Worm (Caenorhabditis elegans) whole organism, L1 larva: ENCODE data around the gene gbh-2.

Source experiments
- C16A3.4 ChIP-seq: fragments of 150-350 bp; optimal IDR thresholded peaks from 2 replicates; lab custom pipeline; 2014; ENCODE audit warnings: missing biosample characterization, missing genetic modification characterization
- F16B12.6 ChIP-seq: fragments of 150-350 bp; optimal IDR thresholded peaks from 2 replicates; lab custom pipeline; 2014; ENCODE audit warnings: missing biosample characterization, missing genetic modification characterization
- Y116A8C.19 ChIP-seq: sonication (generic microtip); optimal IDR thresholded peaks from 2 replicates; lab custom pipeline; 2016; ENCODE audit warnings: missing compliant biosample characterization, missing genetic modification characterization, borderline replicate concordance
- blmp-1 ChIP-seq: fragments of 150-350 bp; optimal IDR thresholded peaks from 2 replicates; lab custom pipeline; 2014; ENCODE audit warnings: missing biosample characterization, missing genetic modification characterization
- ceh-63 ChIP-seq: fragments of 200-800 bp; sonication (Bioruptor generic); optimal IDR thresholded peaks from 2 replicates; lab custom pipeline; 2018; ENCODE audit warnings: mild to moderate bottlenecking, missing genetic modification characterization, missing compliant biosample characterization
- ceh-8 ChIP-seq: fragments of 200-800 bp; sonication (Bioruptor generic); optimal IDR thresholded peaks from 2 replicates; lab custom pipeline; 2018; ENCODE audit warnings: mild to moderate bottlenecking, missing genetic modification characterization, moderate library complexity, missing compliant biosample characterization
- ceh-82 ChIP-seq, 3 experiments: fragments of 150-350 bp in 1 of 3; sonication (generic microtip) in 2 of 3; optimal IDR thresholded peaks; 2 replicates each; lab custom pipeline; 2014 to 2017; ENCODE audit warnings: missing biosample characterization in 3 of 3, missing genetic modification characterization in 3 of 3
- ceh-88 ChIP-seq: fragments of 200-800 bp; sonication (Bioruptor generic); IDR thresholded peaks from 2 replicates; pipeline ENCODE4 v1.3.6; 2022; ENCODE audit warnings: missing genetic modification characterization, missing compliant biosample characterization
- ceh-90 ChIP-seq: sonication (generic microtip); optimal IDR thresholded peaks from 2 replicates; lab custom pipeline; 2016; ENCODE audit warnings: missing genetic modification characterization, missing compliant biosample characterization
- ces-1 ChIP-seq: fragments of 150-350 bp; optimal IDR thresholded peaks from 2 replicates; lab custom pipeline; 2014; ENCODE audit warnings: missing biosample characterization, missing genetic modification reagents, missing genetic modification characterization
- dsc-1 ChIP-seq: sonication (generic microtip); optimal IDR thresholded peaks from 2 replicates; lab custom pipeline; 2016; ENCODE audit warnings: mild to moderate bottlenecking, missing genetic modification characterization, missing compliant biosample characterization
- efl-1 ChIP-seq, 4 experiments: fragments of 150-350 bp; optimal IDR thresholded peaks in 3 of 4; peaks in 1 of 4; 1 replicate in 1 of 4; 2 replicates in 3 of 4; lab custom pipeline; 2014; ENCODE audit warnings: missing biosample characterization in 2 of 4, missing genetic modification characterization in 2 of 4, missing genetic modification reagents in 2 of 4
- elt-2 ChIP-seq: sonication (generic microtip); optimal IDR thresholded peaks from 2 replicates; lab custom pipeline; 2016; ENCODE audit warnings: missing genetic modification characterization, mild to moderate bottlenecking, inconsistent platforms, missing compliant biosample characterization, missing genetic modification reagents
- elt-3 ChIP-seq, 6 experiments: fragments of 150-350 bp in 1 of 6; sonication (generic microtip); optimal IDR thresholded peaks; 2 replicates each; lab custom pipeline; 2017 to 2018; ENCODE audit warnings: missing biosample characterization in 6 of 6, missing genetic modification characterization in 6 of 6, inconsistent platforms in 1 of 6
- ets-5 ChIP-seq: fragments of 200-800 bp; sonication (Bioruptor generic); IDR thresholded peaks from 2 replicates; pipeline ENCODE4 v1.3.6; 2022; ENCODE audit warnings: missing genetic modification characterization, missing compliant biosample characterization
- fkh-10 ChIP-seq: sonication (generic microtip); optimal IDR thresholded peaks from 2 replicates; lab custom pipeline; 2017; ENCODE audit warnings: missing biosample characterization, missing genetic modification reagents, missing genetic modification characterization
- fkh-4 ChIP-seq: sonication (generic microtip); optimal IDR thresholded peaks from 2 replicates; lab custom pipeline; 2016; ENCODE audit warnings: missing compliant biosample characterization, missing genetic modification characterization, borderline replicate concordance
- fos-1 ChIP-seq: fragments of 150-350 bp; optimal IDR thresholded peaks from 2 replicates; lab custom pipeline; 2014; ENCODE audit warnings: missing biosample characterization, missing genetic modification characterization
- grh-1 ChIP-seq: fragments of 200-800 bp; sonication (Bioruptor generic); IDR thresholded peaks from 2 replicates; pipeline ENCODE4 v1.3.6; 2022; ENCODE audit warnings: missing genetic modification reagents, missing genetic modification characterization, missing compliant biosample characterization
- hlh-17 ChIP-seq: fragments of 200-800 bp; sonication (Bioruptor generic); optimal IDR thresholded peaks from 2 replicates; lab custom pipeline; 2018; ENCODE audit warnings: missing genetic modification characterization, mild to moderate bottlenecking, missing compliant biosample characterization, moderate library complexity, borderline replicate concordance
- hlh-4 ChIP-seq: sonication (generic microtip); optimal IDR thresholded peaks from 2 replicates; lab custom pipeline; 2016; ENCODE audit warnings: mild to moderate bottlenecking, missing genetic modification characterization, missing compliant biosample characterization
- lin-13 ChIP-seq: fragments of 150-350 bp; optimal IDR thresholded peaks from 2 replicates; lab custom pipeline; 2014; ENCODE audit warnings: missing biosample characterization, missing genetic modification reagents, missing genetic modification characterization
- lin-15B ChIP-seq: fragments of 150-350 bp; sonication (generic microtip); optimal IDR thresholded peaks from 3 replicates; lab custom pipeline; 2014; ENCODE audit warnings: missing biosample characterization, missing genetic modification characterization
- lin-39 ChIP-seq: fragments of 150-350 bp; optimal IDR thresholded peaks from 2 replicates; lab custom pipeline; 2014; ENCODE audit warnings: missing biosample characterization, missing genetic modification reagents, missing genetic modification characterization
- lsy-2 ChIP-seq, 2 experiments: fragments of 150-350 bp; optimal IDR thresholded peaks; 2 replicates each; lab custom pipeline; 2014; ENCODE audit warnings: missing biosample characterization in 2 of 2, missing genetic modification characterization in 2 of 2
- mdl-1 ChIP-seq, 2 experiments: fragments of 150-350 bp; optimal IDR thresholded peaks; 2 replicates each; lab custom pipeline; 2014 to 2017; ENCODE audit warnings: missing biosample characterization in 2 of 2, missing genetic modification characterization in 2 of 2, inconsistent platforms in 1 of 2
- mep-1 ChIP-seq: fragments of 150-350 bp; optimal IDR thresholded peaks from 2 replicates; lab custom pipeline; 2014; ENCODE audit warnings: missing biosample characterization, missing genetic modification characterization
- nhr-12 ChIP-seq: sonication (generic microtip); optimal IDR thresholded peaks from 2 replicates; lab custom pipeline; 2017; ENCODE audit warnings: missing biosample characterization, missing genetic modification characterization
- nhr-28 ChIP-seq: fragments of 150-350 bp; optimal IDR thresholded peaks from 2 replicates; lab custom pipeline; 2014; ENCODE audit warnings: missing biosample characterization, missing genetic modification characterization
- nhr-47 ChIP-seq: sonication (generic microtip); optimal IDR thresholded peaks from 2 replicates; lab custom pipeline; 2016; ENCODE audit warnings: mild to moderate bottlenecking, missing genetic modification characterization, moderate library complexity, missing compliant biosample characterization
- nhr-76 ChIP-seq: sonication (generic microtip); optimal IDR thresholded peaks from 2 replicates; lab custom pipeline; 2017; ENCODE audit warnings: missing biosample characterization, missing genetic modification characterization
- nhr-77 ChIP-seq: fragments of 150-350 bp; optimal IDR thresholded peaks from 2 replicates; lab custom pipeline; 2014; ENCODE audit warnings: missing biosample characterization, missing genetic modification characterization
- nhr-84 ChIP-seq: sonication (generic microtip); optimal IDR thresholded peaks from 2 replicates; lab custom pipeline; 2017; ENCODE audit warnings: missing biosample characterization, missing genetic modification characterization
- pax-3 ChIP-seq: fragments of 200-800 bp; sonication (Bioruptor generic); optimal IDR thresholded peaks from 2 replicates; lab custom pipeline; 2018; ENCODE audit warnings: mild to moderate bottlenecking, missing genetic modification characterization, moderate library complexity, missing compliant biosample characterization
- pqm-1 ChIP-seq: sonication (generic microtip); optimal IDR thresholded peaks from 3 replicates; lab custom pipeline; 2017; ENCODE audit warnings: missing biosample characterization, missing genetic modification characterization
- rnt-1 ChIP-seq: sonication (generic microtip); optimal IDR thresholded peaks from 2 replicates; lab custom pipeline; 2016; ENCODE audit warnings: mild to moderate bottlenecking, missing genetic modification characterization, moderate library complexity, missing compliant biosample characterization
- snpc-4 ChIP-seq: fragments of 150-350 bp; optimal IDR thresholded peaks from 2 replicates; lab custom pipeline; 2014; ENCODE audit warnings: missing biosample characterization, missing genetic modification characterization
- snu-23 ChIP-seq: sonication (generic microtip); optimal IDR thresholded peaks from 2 replicates; lab custom pipeline; 2016; ENCODE audit warnings: missing genetic modification characterization, missing compliant biosample characterization
- sox-4 ChIP-seq: sonication (generic microtip); optimal IDR thresholded peaks from 2 replicates; lab custom pipeline; 2016; ENCODE audit warnings: missing genetic modification characterization, missing compliant biosample characterization
- sptf-1 ChIP-seq: fragments of 150-350 bp; optimal IDR thresholded peaks from 2 replicates; lab custom pipeline; 2014; ENCODE audit warnings: missing biosample characterization, missing genetic modification characterization
- sup-37 ChIP-seq: fragments of 200-800 bp; sonication (Bioruptor generic); optimal IDR thresholded peaks from 2 replicates; lab custom pipeline; 2018; ENCODE audit warnings: mild to moderate bottlenecking, missing genetic modification characterization, missing compliant biosample characterization
- swsn-7 ChIP-seq: sonication (generic microtip); optimal IDR thresholded peaks from 2 replicates; lab custom pipeline; 2016; ENCODE audit warnings: missing genetic modification characterization, missing compliant biosample characterization
- tlp-1 ChIP-seq: fragments of 150-350 bp; optimal IDR thresholded peaks from 2 replicates; lab custom pipeline; 2014; ENCODE audit warnings: missing biosample characterization, missing genetic modification characterization
- unc-130 ChIP-seq: fragments of 150-350 bp; optimal IDR thresholded peaks from 2 replicates; lab custom pipeline; 2017; ENCODE audit warnings: missing biosample characterization, missing genetic modification characterization, inconsistent platforms
- unc-30 ChIP-seq: sonication (generic microtip); optimal IDR thresholded peaks from 2 replicates; lab custom pipeline; 2017; ENCODE audit warnings: missing biosample characterization, missing genetic modification characterization
- unc-86 ChIP-seq: sonication (generic microtip); optimal IDR thresholded peaks from 2 replicates; lab custom pipeline; 2016; ENCODE audit warnings: missing genetic modification characterization, missing compliant biosample characterization
- vab-15 ChIP-seq: sonication (generic microtip); optimal IDR thresholded peaks from 2 replicates; lab custom pipeline; 2017; ENCODE audit warnings: missing genotype, mild to moderate bottlenecking, missing genetic modification characterization, missing compliant biosample characterization
- xbp-1 ChIP-seq: sonication (generic microtip); optimal IDR thresholded peaks from 2 replicates; lab custom pipeline; 2016; ENCODE audit warnings: missing genetic modification characterization, missing compliant biosample characterization
- zag-1 ChIP-seq: fragments of 150-350 bp; optimal IDR thresholded peaks from 2 replicates; lab custom pipeline; 2014; ENCODE audit warnings: missing biosample characterization, missing genetic modification characterization
- zip-4 ChIP-seq: fragments of 200-800 bp; sonication (Bioruptor generic); optimal IDR thresholded peaks from 2 replicates; lab custom pipeline; 2018; ENCODE audit warnings: mild to moderate bottlenecking, missing genetic modification characterization, moderate library complexity, missing compliant biosample characterization
- ztf-4 ChIP-seq: fragments of 150-350 bp; optimal IDR thresholded peaks from 2 replicates; lab custom pipeline; 2014; ENCODE audit warnings: missing biosample characterization, missing genetic modification characterization

gbh-2 gene

DNA sequence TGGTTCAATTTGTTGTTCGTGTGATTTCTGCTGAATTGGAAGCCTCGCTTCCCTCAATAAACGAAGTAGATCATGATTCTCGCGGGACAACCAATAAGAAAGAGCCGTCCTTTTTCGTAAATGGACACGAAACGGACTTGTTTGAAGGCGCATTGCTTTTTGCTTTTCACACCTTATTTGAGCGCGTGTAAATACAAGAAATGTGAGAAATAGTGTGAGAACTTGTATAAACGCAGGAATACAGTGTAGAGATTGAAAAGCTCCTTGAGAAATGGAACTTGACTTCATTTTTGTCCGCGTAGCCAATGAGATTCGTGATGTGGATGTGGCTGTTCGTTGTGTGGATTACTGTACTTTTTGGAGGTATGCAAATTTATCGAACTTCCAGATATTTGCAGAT, 34.9 kb downstream of the gbh-2 start, which contains the start of gene cht-2:
Gene cht-2, plus strand, starts transcription at position 301 of the 400 bp plus-strand sequence.
- TF ChIP-seq sox-4 = no peak

DNA sequence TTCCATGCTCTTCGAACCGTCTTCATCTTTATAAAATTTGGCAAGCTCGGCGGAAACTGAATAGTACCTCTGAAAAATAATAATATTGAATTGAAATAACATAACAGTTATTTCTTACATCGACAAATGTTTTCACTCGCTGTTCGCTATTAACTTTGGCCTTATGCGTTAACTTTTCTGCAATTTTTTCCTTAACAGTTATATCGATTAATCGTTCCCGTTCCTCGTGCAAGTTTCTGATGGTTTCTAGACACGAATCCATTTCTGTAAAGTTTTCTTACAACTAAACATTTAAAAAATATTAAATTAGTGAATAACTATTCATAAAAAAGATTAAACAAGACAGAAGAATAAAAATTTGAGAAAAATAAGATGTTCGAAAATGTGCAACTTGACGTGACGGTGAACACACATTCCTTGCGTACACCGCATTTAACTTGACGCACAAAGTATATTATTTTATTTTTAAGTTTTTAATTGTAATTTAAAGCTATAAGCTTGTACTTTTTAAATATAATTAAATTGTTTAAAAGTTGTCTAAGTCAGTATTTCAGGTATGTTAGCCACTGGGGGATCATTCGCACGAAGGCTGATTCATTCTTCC, 39.6 kb downstream of the gbh-2 start, which contains the start of the genes prp-9 and mrps-18B:
Gene prp-9, minus strand, starts transcription at position 264 of the 604 bp plus-strand sequence.
Gene mrps-18B, plus strand, starts transcription at position 549 of the 604 bp plus-strand sequence.
- peak; percentile 4 for TF ChIP-seq rnt-1 (tag; lab: Kevin White, UChicago)
- TF ChIP-seq ets-5 = no peak
- peak; percentile 30 to 53 for TF ChIP-seq efl-1 (optimal IDR thresholded peaks at IDR 0.05; lab: Kevin White, UChicago)
- TF ChIP-seq efl-1 (GFP tag; optimal IDR thresholded peaks at IDR 0.05 in 1 of 2; lab: Kevin White, UChicago) = peak; percentile 38 to 42
- TF ChIP-seq fos-1 (tag; lab: Kevin White, UChicago) = no peak
- TF ChIP-seq ceh-88 (GFP tag; lab: Robert Waterston, UW) = no peak
- no peak for TF ChIP-seq ceh-63 (GFP tag; lab: Kevin White, UChicago)
- no peak for TF ChIP-seq elt-2 (tag; lab: Kevin White, UChicago)
- peak; percentile 83 for TF ChIP-seq F16B12.6 (tag; lab: Kevin White, UChicago)
- TF ChIP-seq dsc-1 (tag; lab: Kevin White, UChicago) = no peak
- TF ChIP-seq sup-37 (GFP tag; lab: Kevin White, UChicago) = no peak
- no peak for TF ChIP-seq nhr-28 (tag; lab: Kevin White, UChicago)
- TF ChIP-seq nhr-77 (tag; lab: Kevin White, UChicago) = no peak
- no peak for TF ChIP-seq hlh-17 (GFP tag; lab: Kevin White, UChicago)
- peak; percentile 34 for TF ChIP-seq xbp-1 (tag; lab: Kevin White, UChicago)
- no peak for TF ChIP-seq ceh-90 (tag; lab: Kevin White, UChicago)
- TF ChIP-seq snu-23 (GFP tag; lab: Kevin White, UChicago) = peak; percentile 60
- no peak for TF ChIP-seq fkh-10 (GFP tag; lab: Kevin White, UChicago)
- peak; percentile 65 to 73 for TF ChIP-seq lsy-2 (tag; optimal IDR thresholded peaks at IDR 0.05; lab: Kevin White, UChicago)
- TF ChIP-seq swsn-7 = peak; percentile 41
- TF ChIP-seq ceh-8 (GFP tag; lab: Kevin White, UChicago) = no peak
- no peak for TF ChIP-seq snpc-4
- TF ChIP-seq pax-3 = no peak
- TF ChIP-seq mdl-1 (tag; optimal IDR thresholded peaks at IDR 0.05; lab: Kevin White, UChicago) = no peak
- no peak for TF ChIP-seq nhr-76 (tag; lab: Kevin White, UChicago)
- peak in 1 of 6 experiments; percentile 10 for TF ChIP-seq elt-3 (tag; optimal IDR thresholded peaks at IDR 0.05; lab: Kevin White, UChicago)
- no peak for TF ChIP-seq lin-39 (tag; lab: Kevin White, UChicago)
- no peak for TF ChIP-seq lin-15B (tag; lab: Kevin White, UChicago)
- TF ChIP-seq unc-30 (tag; lab: Kevin White, UChicago) = no peak
- TF ChIP-seq hlh-4 (tag; lab: Kevin White, UChicago) = no peak
- no peak for TF ChIP-seq fkh-4 (tag; lab: Kevin White, UChicago)
- peak; percentile 75 for TF ChIP-seq unc-130
- peak; percentile 53 for TF ChIP-seq C16A3.4 (tag; lab: Kevin White, UChicago)
- TF ChIP-seq sptf-1 (tag; lab: Kevin White, UChicago) = no peak
- no peak for TF ChIP-seq nhr-84 (tag; lab: Kevin White, UChicago)
- peak; percentile 87 for TF ChIP-seq mep-1
- no peak for TF ChIP-seq pqm-1 (tag; lab: Kevin White, UChicago)
- no peak for TF ChIP-seq lin-13 (GFP tag; lab: Kevin White, UChicago)
- TF ChIP-seq blmp-1 (tag; lab: Kevin White, UChicago) = peak; percentile 63
- TF ChIP-seq nhr-12 = no peak
- TF ChIP-seq ceh-82 (tag; optimal IDR thresholded peaks at IDR 0.05; lab: Kevin White, UChicago) = peak in 2 of 3 experiments; percentile 27 to 32
- no peak for TF ChIP-seq tlp-1 (tag; lab: Kevin White, UChicago)
- no peak for TF ChIP-seq Y116A8C.19
- peak; percentile 31 for TF ChIP-seq nhr-47
- no peak for TF ChIP-seq ztf-4
- no peak for TF ChIP-seq vab-15 (tag; lab: Kevin White, UChicago)
- TF ChIP-seq unc-86 = no peak
- TF ChIP-seq ces-1 (GFP tag; lab: Kevin White, UChicago) = no peak
- TF ChIP-seq zag-1 = no peak
- TF ChIP-seq grh-1 = no peak
- TF ChIP-seq zip-4 (GFP tag; lab: Kevin White, UChicago) = no peak
